Fruit fly (Drosophila melanogaster) Kc167 (cell line): ENCODE results near the gene Pen.

ENCODE experiments used
- h ChIP-seq: fragments of >200 bp; optimal IDR thresholded peaks from 3 replicates; lab custom pipeline; 2018; ENCODE audit warnings: missing external identifiers
- ttk ChIP-seq: sonication (Bioruptor generic); optimal IDR thresholded peaks from 2 replicates; lab custom pipeline; 2017; ENCODE audit warnings: missing external identifiers

DNA sequence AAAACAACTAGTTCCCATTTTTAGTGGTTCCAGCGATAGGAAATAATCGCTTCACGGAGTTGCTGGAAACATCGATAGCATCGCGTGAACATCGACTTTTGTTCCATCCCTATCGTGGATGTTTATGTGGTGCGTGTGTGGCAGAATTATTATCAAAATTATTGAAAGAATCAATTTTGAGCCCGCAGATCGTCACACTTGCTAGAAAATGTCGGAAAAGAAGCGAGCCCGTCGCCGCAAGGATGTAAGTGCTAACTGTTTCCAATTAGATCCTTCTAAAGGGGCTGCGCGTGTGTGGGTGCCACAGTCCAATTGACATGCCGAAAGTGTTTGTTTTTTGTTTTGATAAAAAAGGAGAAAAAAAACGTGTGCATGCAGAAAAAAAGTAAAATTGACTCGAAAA, 47.4 kb upstream of the Pen start, which contains the start of gene Trp1:
- no peak for TF ChIP-seq ttk
- no peak for TF ChIP-seq h (lab: Kevin White, UChicago)
